Fruit fly (Drosophila melanogaster) whole organism, embryonic: ENCODE results near the gene CG5986.
A peak's percentile ranks its signal among the peaks of the same experiment; 100 is the strongest.

ENCODE experiments used
- B-H2 ChIP-seq: fragments of 200-800 bp; sonication (Bioruptor generic); optimal IDR thresholded peaks from 2 replicates; lab custom pipeline; 2018; ENCODE audit warnings: missing biosample characterization, mild to moderate bottlenecking, missing genetic modification characterization
- BEAF-32 ChIP-seq: fragments of 200-800 bp; sonication (Bioruptor generic); optimal IDR thresholded peaks from 3 replicates; lab custom pipeline; 2017; ENCODE audit warnings: missing biosample characterization, missing genetic modification characterization, mild to moderate bottlenecking, moderate library complexity, missing genetic modification reagents
- CG10147 ChIP-seq: fragments of 200-800 bp; sonication (Bioruptor generic); optimal IDR thresholded peaks from 2 replicates; lab custom pipeline; 2019; ENCODE audit warnings: missing biosample characterization, mild to moderate bottlenecking, missing genetic modification characterization, moderate library complexity
- CG1024 ChIP-seq: fragments of 200-800 bp; sonication (Bioruptor generic); IDR thresholded peaks from 2 replicates; pipeline ENCODE4 v1.3.6; 2022; ENCODE audit warnings: missing biosample characterization, missing genetic modification characterization
- CG12299 ChIP-seq: fragments of 200-800 bp; sonication (Bioruptor generic); optimal IDR thresholded peaks from 2 replicates; lab custom pipeline; 2018; ENCODE audit warnings: missing biosample characterization, mild to moderate bottlenecking, missing genetic modification characterization
- CG13287 ChIP-seq: fragments of 200-800 bp; sonication (Bioruptor generic); IDR thresholded peaks from 2 replicates; pipeline ENCODE4 v1.3.6; 2022; ENCODE audit warnings: missing biosample characterization, missing genetic modification characterization; ENCODE audit not compliant: partially characterized antibody
- CG13424 ChIP-seq: fragments of 200-800 bp; sonication (Bioruptor generic); optimal IDR thresholded peaks from 2 replicates; lab custom pipeline; 2019; ENCODE audit warnings: missing biosample characterization, mild to moderate bottlenecking, missing genetic modification characterization, moderate library complexity
- CG13624 ChIP-seq: fragments of 200-800 bp; sonication (Bioruptor generic); optimal IDR thresholded peaks from 2 replicates; lab custom pipeline; 2016; ENCODE audit warnings: missing biosample characterization, missing genetic modification characterization
- CG15696 ChIP-seq: fragments of 200-800 bp; sonication (Bioruptor generic); optimal IDR thresholded peaks from 2 replicates; lab custom pipeline; 2019; ENCODE audit warnings: missing biosample characterization, mild to moderate bottlenecking, missing genetic modification characterization, moderate library complexity
- CG16779 ChIP-seq: fragments of 200-800 bp; sonication (Bioruptor generic); IDR thresholded peaks from 2 replicates; pipeline ENCODE4 v1.3.6; 2022; ENCODE audit warnings: missing biosample characterization, missing genetic modification characterization
- CG17361 ChIP-seq: fragments of 200-800 bp; sonication (Bioruptor generic); IDR thresholded peaks from 3 replicates; pipeline ENCODE4 v1.3.6; 2022; ENCODE audit warnings: missing biosample characterization, missing genetic modification characterization
- CG17612 ChIP-seq: fragments of 200-800 bp; sonication (Bioruptor generic); IDR thresholded peaks from 2 replicates; pipeline ENCODE4 v1.3.6; 2022; ENCODE audit warnings: missing biosample characterization, missing genetic modification characterization
- CG2875 ChIP-seq: fragments of 200-800 bp; sonication (Bioruptor generic); optimal IDR thresholded peaks from 2 replicates; lab custom pipeline; 2017; ENCODE audit warnings: missing biosample characterization, mild to moderate bottlenecking, missing genetic modification characterization, missing genetic modification reagents
- CG31441 ChIP-seq: fragments of 200-800 bp; sonication (Bioruptor generic); IDR thresholded peaks from 2 replicates; pipeline ENCODE4 v1.3.6; 2022; ENCODE audit warnings: missing biosample characterization, missing genetic modification characterization
- CG3407 ChIP-seq: fragments of 200-800 bp; sonication (Bioruptor generic); optimal IDR thresholded peaks from 2 replicates; lab custom pipeline; 2018; ENCODE audit warnings: missing biosample characterization, mild to moderate bottlenecking, missing genetic modification characterization
- CG3838 ChIP-seq: fragments of 200-800 bp; sonication (Bioruptor generic); optimal IDR thresholded peaks from 3 replicates; lab custom pipeline; 2016; ENCODE audit warnings: missing biosample characterization, missing genetic modification characterization
- CG4328 ChIP-seq: fragments of 200-800 bp; sonication (Bioruptor generic); optimal IDR thresholded peaks from 3 replicates; lab custom pipeline; 2017; ENCODE audit warnings: missing biosample characterization, missing genetic modification reagents, missing genetic modification characterization
- CG8089 ChIP-seq: fragments of 200-800 bp; sonication (Bioruptor generic); optimal IDR thresholded peaks from 3 replicates; lab custom pipeline; 2016; ENCODE audit warnings: missing biosample characterization, missing genetic modification characterization
- CG8388 ChIP-seq: fragments of 200-800 bp; sonication (Bioruptor generic); optimal IDR thresholded peaks from 2 replicates; lab custom pipeline; 2019; ENCODE audit warnings: missing biosample characterization, mild to moderate bottlenecking, missing genetic modification characterization, moderate library complexity
- CG9797 ChIP-seq: fragments of 200-800 bp; sonication (Bioruptor generic); optimal IDR thresholded peaks from 3 replicates; lab custom pipeline; 2018; ENCODE audit warnings: missing biosample characterization, mild to moderate bottlenecking, missing genetic modification characterization
- Dek ChIP-seq: fragments of 200-800 bp; sonication (Bioruptor generic); optimal IDR thresholded peaks from 3 replicates; lab custom pipeline; 2019; ENCODE audit warnings: missing biosample characterization, mild to moderate bottlenecking, missing genetic modification characterization, moderate library complexity
- Fer2 ChIP-seq: fragments of 200-800 bp; sonication (Bioruptor generic); optimal IDR thresholded peaks from 2 replicates; lab custom pipeline; 2018; ENCODE audit warnings: missing biosample characterization, mild to moderate bottlenecking, missing genetic modification characterization, moderate library complexity
- HHEX ChIP-seq: fragments of 200-800 bp; sonication (Bioruptor generic); optimal IDR thresholded peaks from 3 replicates; lab custom pipeline; 2017; ENCODE audit warnings: missing biosample characterization, mild to moderate bottlenecking, missing genetic modification characterization, missing genetic modification reagents
- Hr39 ChIP-seq: fragments of >200 bp; optimal IDR thresholded peaks from 2 replicates; lab custom pipeline; 2017
- Lpt ChIP-seq: fragments of >200 bp; optimal IDR thresholded peaks from 2 replicates; lab custom pipeline; 2018; ENCODE audit warnings: missing biosample characterization, missing genetic modification characterization
- MESR4 ChIP-seq: fragments of 200-800 bp; sonication (Bioruptor generic); optimal IDR thresholded peaks from 2 replicates; lab custom pipeline; 2018; ENCODE audit warnings: missing biosample characterization, mild to moderate bottlenecking, missing genetic modification characterization, moderate library complexity
- Neu2 ChIP-seq: fragments of 200-800 bp; sonication (Bioruptor generic); optimal IDR thresholded peaks from 3 replicates; lab custom pipeline; 2016; ENCODE audit warnings: missing biosample characterization, missing genetic modification characterization, borderline replicate concordance
- Oli ChIP-seq: fragments of 200-800 bp; sonication (Bioruptor generic); optimal IDR thresholded peaks from 2 replicates; lab custom pipeline; 2018; ENCODE audit warnings: missing biosample characterization, mild to moderate bottlenecking, missing genetic modification characterization, moderate library complexity
- PHDP ChIP-seq: fragments of 200-800 bp; sonication (Bioruptor generic); optimal IDR thresholded peaks from 3 replicates; lab custom pipeline; 2018; ENCODE audit warnings: missing biosample characterization, mild to moderate bottlenecking, missing genetic modification characterization, moderate library complexity
- ara ChIP-seq: fragments of 200-800 bp; sonication (Bioruptor generic); IDR thresholded peaks from 2 replicates; pipeline ENCODE4 v1.3.6; 2022; ENCODE audit warnings: missing biosample characterization, missing genetic modification characterization
- ase ChIP-seq: fragments of 200-800 bp; sonication (Bioruptor generic); IDR thresholded peaks from 3 replicates; pipeline ENCODE4 v1.3.6; 2022; ENCODE audit warnings: missing biosample characterization, missing genetic modification characterization
- br ChIP-seq: fragments of >200 bp; optimal IDR thresholded peaks from 2 replicates; lab custom pipeline; 2017
- chif ChIP-seq, 2 experiments: fragments of 200-800 bp; sonication (Bioruptor generic); optimal IDR thresholded peaks; 3 replicates each; lab custom pipeline; 2016; ENCODE audit warnings: missing biosample characterization in 2 of 2, missing genetic modification characterization in 2 of 2
- corto ChIP-seq: fragments of 200-800 bp; sonication (Bioruptor generic); optimal IDR thresholded peaks from 2 replicates; lab custom pipeline; 2016; ENCODE audit warnings: missing biosample characterization, mild to moderate bottlenecking, missing genetic modification characterization, moderate library complexity
- crc ChIP-seq: fragments of 200-800 bp; sonication (Bioruptor generic); optimal IDR thresholded peaks from 2 replicates; lab custom pipeline; 2016; ENCODE audit warnings: missing biosample characterization, missing genetic modification characterization
- dmrt11E ChIP-seq: fragments of 200-800 bp; sonication (Bioruptor generic); optimal IDR thresholded peaks from 3 replicates; lab custom pipeline; 2018; ENCODE audit warnings: missing biosample characterization, mild to moderate bottlenecking, missing genetic modification characterization, moderate library complexity
- fru ChIP-seq: fragments of >200 bp; optimal IDR thresholded peaks from 2 replicates; lab custom pipeline; 2017
- gcm2 ChIP-seq: fragments of 200-800 bp; sonication (Bioruptor generic); optimal IDR thresholded peaks from 2 replicates; lab custom pipeline; 2016; ENCODE audit warnings: missing biosample characterization, missing genetic modification characterization
- gfzf ChIP-seq: fragments of 200-800 bp; sonication (Bioruptor generic); optimal IDR thresholded peaks from 2 replicates; lab custom pipeline; 2016; ENCODE audit warnings: missing biosample characterization, mild to moderate bottlenecking, missing genetic modification characterization, moderate library complexity
- grau ChIP-seq: fragments of 200-800 bp; optimal IDR thresholded peaks from 3 replicates; lab custom pipeline; 2019; ENCODE audit warnings: missing biosample characterization, mild to moderate bottlenecking, missing genetic modification characterization, moderate library complexity
- gro ChIP-seq: fragments of 200-800 bp; sonication (Bioruptor generic); optimal IDR thresholded peaks from 2 replicates; lab custom pipeline; 2016; ENCODE audit warnings: missing biosample characterization, missing genetic modification characterization
- klu ChIP-seq: fragments of 200-800 bp; sonication (Bioruptor generic); IDR thresholded peaks from 2 replicates; pipeline ENCODE4 v1.3.6; 2022; ENCODE audit warnings: missing biosample characterization, missing genetic modification characterization
- lilli ChIP-seq: fragments of 200-800 bp; sonication (Bioruptor generic); optimal IDR thresholded peaks from 3 replicates; lab custom pipeline; 2016; ENCODE audit warnings: missing biosample characterization, missing genetic modification characterization
- mam ChIP-seq: fragments of 200-800 bp; sonication (Bioruptor generic); optimal IDR thresholded peaks from 3 replicates; lab custom pipeline; 2016; ENCODE audit warnings: missing biosample characterization, missing genetic modification characterization
- nau ChIP-seq: fragments of 200-800 bp; sonication (Bioruptor generic); optimal IDR thresholded peaks from 3 replicates; lab custom pipeline; 2017; ENCODE audit warnings: missing biosample characterization, mild to moderate bottlenecking, missing genetic modification characterization, missing genetic modification reagents
- pnt ChIP-seq: fragments of 200-800 bp; sonication (Bioruptor generic); optimal IDR thresholded peaks from 3 replicates; lab custom pipeline; 2016; ENCODE audit warnings: missing biosample characterization, missing genetic modification characterization
- run ChIP-seq: fragments of 200-800 bp; sonication (Bioruptor generic); optimal IDR thresholded peaks from 3 replicates; lab custom pipeline; 2018; ENCODE audit warnings: missing biosample characterization, mild to moderate bottlenecking, missing genetic modification characterization
- sens ChIP-seq: fragments of 200-800 bp; sonication (Bioruptor generic); peaks from one replicate; lab custom pipeline; 2016; ENCODE audit warnings: missing biosample characterization, missing genetic modification characterization
- ssp ChIP-seq: fragments of 200-800 bp; sonication (Bioruptor generic); IDR thresholded peaks from 2 replicates; pipeline ENCODE4 v1.3.6; 2022; ENCODE audit warnings: missing biosample characterization, missing genetic modification characterization
- trh ChIP-seq: fragments of 200-800 bp; sonication (Bioruptor generic); optimal IDR thresholded peaks from 2 replicates; lab custom pipeline; 2016; ENCODE audit warnings: missing biosample characterization, missing genetic modification characterization
- zen ChIP-seq: fragments of 200-800 bp; sonication (Bioruptor generic); optimal IDR thresholded peaks from 3 replicates; lab custom pipeline; 2018; ENCODE audit warnings: missing biosample characterization, mild to moderate bottlenecking, missing genetic modification characterization, moderate library complexity
- zen2 ChIP-seq: fragments of 200-800 bp; sonication (Bioruptor generic); IDR thresholded peaks from 3 replicates; pipeline ENCODE4 v1.3.6; 2022; ENCODE audit warnings: missing biosample characterization, missing genetic modification characterization; ENCODE audit not compliant: partially characterized antibody

CG5986 gene

dm6 chr3R:24058041-24058440, 10.5 kb downstream of the CG5986 start, which contains the start of gene SMC1 (continued):
- no peak for TF ChIP-seq trh (GFP tag; lab: Kevin White, UChicago)
- TF ChIP-seq Lpt (GFP tag; lab: Kevin White, UChicago), result no peak
- TF ChIP-seq Hr39, result no peak
- peak; percentile 99 for TF ChIP-seq BEAF-32 (GFP tag; lab: Kevin White, UChicago)
- TF ChIP-seq HHEX (GFP tag; lab: Kevin White, UChicago), result no peak
- peak; percentile 23 for TF ChIP-seq CG15696 (tag; lab: Kevin White, UChicago)
- TF ChIP-seq CG10147 (GFP tag; lab: Kevin White, UChicago), result peak; percentile 58
- no peak for TF ChIP-seq crc (GFP tag; lab: Kevin White, UChicago)
- peak; percentile 62 for TF ChIP-seq CG13624 (GFP tag; lab: Kevin White, UChicago)
- peak; percentile 59 for TF ChIP-seq CG4328 (GFP tag; lab: Kevin White, UChicago)
- no peak for TF ChIP-seq CG1024
- peak; percentile 83 for TF ChIP-seq CG9797 (GFP tag; lab: Kevin White, UChicago)
- no peak for TF ChIP-seq run (tag; lab: Kevin White, UChicago)
- TF ChIP-seq pnt (GFP tag; lab: Kevin White, UChicago), result no peak
- TF ChIP-seq lilli (GFP tag; lab: Kevin White, UChicago), result peak; percentile 56
- TF ChIP-seq PHDP (tag; lab: Kevin White, UChicago), result peak; percentile 26
- TF ChIP-seq gro (GFP tag; lab: Kevin White, UChicago), result peak; percentile 85
- peak; percentile 82 for TF ChIP-seq gfzf (GFP tag; lab: Kevin White, UChicago)
- TF ChIP-seq zen2, result peak; percentile 99
- no peak for TF ChIP-seq CG17612
- TF ChIP-seq Neu2, result no peak
- TF ChIP-seq chif (GFP tag; optimal IDR thresholded peaks at IDR 0.05; lab: Kevin White, UChicago), result peak in 1 of 2 experiments; percentile 5
- TF ChIP-seq gcm2 (GFP tag; lab: Kevin White, UChicago), result no peak
- peak; percentile 100 for TF ChIP-seq CG13287 (GFP tag; lab: Robert Waterston, UW)
- TF ChIP-seq fru (lab: Kevin White, UChicago), result no peak
- TF ChIP-seq CG13424 (tag; lab: Kevin White, UChicago), result peak; percentile 42
- TF ChIP-seq Dek, result peak; percentile 54
- 0 out of 3 replicates have a peak, but pooled peaks have one; percentile 19 for TF ChIP-seq CG17361 (GFP tag; lab: Robert Waterston, UW)
- TF ChIP-seq MESR4, result peak; percentile 86
- no peak for TF ChIP-seq CG8089 (GFP tag; lab: Kevin White, UChicago)
- TF ChIP-seq dmrt11E (tag; lab: Kevin White, UChicago), result no peak
- TF ChIP-seq br (lab: Kevin White, UChicago), result no peak
- TF ChIP-seq klu (GFP tag; lab: Robert Waterston, UW), result no peak
- no peak for TF ChIP-seq CG3838 (GFP tag; lab: Kevin White, UChicago)
- TF ChIP-seq Fer2 (tag; lab: Kevin White, UChicago), result peak; percentile 0
- peak; percentile 86 for TF ChIP-seq sens (GFP tag; lab: Kevin White, UChicago)
- no peak for TF ChIP-seq CG2875 (GFP tag; lab: Kevin White, UChicago)
- TF ChIP-seq ase (GFP tag; lab: Robert Waterston, UW), result no peak
- TF ChIP-seq corto (GFP tag; lab: Kevin White, UChicago), result no peak
- TF ChIP-seq CG12299, result no peak
- no peak for TF ChIP-seq CG3407 (GFP tag; lab: Kevin White, UChicago)
- 0 out of 2 replicates have a peak, but pooled peaks have one; percentile 36 for TF ChIP-seq CG16779
- TF ChIP-seq mam (GFP tag; lab: Kevin White, UChicago), result peak; percentile 68
- TF ChIP-seq CG31441 (GFP tag; lab: Robert Waterston, UW), result no peak
- TF ChIP-seq zen (tag; lab: Kevin White, UChicago), result peak; percentile 44
- TF ChIP-seq grau (tag; lab: Kevin White, UChicago), result peak; percentile 42
- TF ChIP-seq B-H2 (GFP tag; lab: Kevin White, UChicago), result peak; percentile 79
- no peak for TF ChIP-seq ara (GFP tag; lab: Robert Waterston, UW)
- TF ChIP-seq Oli (tag; lab: Kevin White, UChicago), result no peak
- no peak for TF ChIP-seq CG8388 (GFP tag; lab: Kevin White, UChicago)
- no peak for TF ChIP-seq ssp (GFP tag; lab: Robert Waterston, UW)
- no peak for TF ChIP-seq nau (GFP tag; lab: Kevin White, UChicago)
